Worm (Caenorhabditis elegans) whole organism, L4 larva: ENCODE measurements around the gene peli-1.

ENCODE experiments used
- T20F7.1 ChIP-seq: fragments of 200-800 bp; sonication (Bioruptor generic); optimal IDR thresholded peaks from 2 replicates; lab custom pipeline; 2018; ENCODE audit warnings: mild to moderate bottlenecking, missing genetic modification characterization, missing compliant biosample characterization
- Y105C5A.15 ChIP-seq: fragments of 200-800 bp; sonication (Bioruptor generic); IDR thresholded peaks from 2 replicates; pipeline ENCODE4 v1.3.6; 2022; ENCODE audit warnings: missing genetic modification characterization, missing compliant biosample characterization
- aha-1 ChIP-seq: fragments of 150-350 bp; peaks from one replicate; lab custom pipeline; 2014; ENCODE audit warnings: missing biosample characterization, missing genetic modification characterization
- ama-1 ChIP-seq: fragments of 150-350 bp; optimal IDR thresholded peaks from 2 replicates; lab custom pipeline; 2014; ENCODE audit warnings: inconsistent platforms, mixed read lengths
- ceh-62 ChIP-seq: sonication (generic microtip); optimal IDR thresholded peaks from 2 replicates; lab custom pipeline; 2017; ENCODE audit warnings: missing biosample characterization, missing genetic modification characterization
- ces-1 ChIP-seq: fragments of 150-350 bp; sonication (generic microtip); optimal IDR thresholded peaks from 4 replicates; lab custom pipeline; 2014; ENCODE audit warnings: missing biosample characterization, missing genetic modification reagents, missing genetic modification characterization
- ctbp-1 ChIP-seq: fragments of 200-800 bp; sonication (Bioruptor generic); IDR thresholded peaks from 2 replicates; pipeline ENCODE4 v1.3.6; 2022; ENCODE audit warnings: missing genetic modification reagents, missing genetic modification characterization, missing compliant biosample characterization
- daf-16 ChIP-seq, 3 experiments: sonication (generic microtip); optimal IDR thresholded peaks; 2 replicates each; lab custom pipeline; 2016 to 2017; ENCODE audit warnings: missing genetic modification characterization in 3 of 3, missing genetic modification reagents in 3 of 3, mild to moderate bottlenecking in 2 of 3, missing compliant biosample characterization in 2 of 3, missing biosample characterization in 1 of 3, moderate library complexity in 1 of 3
- daf-19 ChIP-seq: fragments of 200-800 bp; sonication (Bioruptor generic); conservative IDR thresholded peaks from 2 replicates; pipeline ENCODE4 v1.3.6; 2022; ENCODE audit warnings: missing genetic modification characterization, missing compliant biosample characterization
- daf-8 ChIP-seq: fragments of 200-800 bp; sonication (Bioruptor generic); IDR thresholded peaks from 2 replicates; pipeline ENCODE4 v1.3.6; 2022; ENCODE audit warnings: missing genetic modification characterization, missing compliant biosample characterization
- dmd-6 ChIP-seq: fragments of 200-800 bp; sonication (Bioruptor generic); IDR thresholded peaks from 2 replicates; pipeline ENCODE4 v1.3.6; 2022; ENCODE audit warnings: missing genetic modification reagents, missing genetic modification characterization, missing compliant biosample characterization
- dve-1 ChIP-seq: sonication (generic microtip); optimal IDR thresholded peaks from 2 replicates; lab custom pipeline; 2017; ENCODE audit warnings: antibody characterized with exemption, mild to moderate bottlenecking, missing genetic modification characterization, missing compliant biosample characterization; ENCODE audit not compliant: insufficient read depth
- fkh-10 ChIP-seq: fragments of 150-350 bp; optimal IDR thresholded peaks from 2 replicates; lab custom pipeline; 2014; ENCODE audit warnings: missing biosample characterization, missing genetic modification reagents, missing genetic modification characterization
- fos-1 ChIP-seq: fragments of 150-350 bp; optimal IDR thresholded peaks from 2 replicates; lab custom pipeline; 2014; ENCODE audit warnings: missing biosample characterization, missing genetic modification characterization
- hif-1 ChIP-seq, 2 experiments: sonication (generic microtip); optimal IDR thresholded peaks; 2 replicates each; lab custom pipeline; 2016 to 2017; ENCODE audit warnings: missing compliant biosample characterization in 2 of 2, missing genetic modification characterization in 2 of 2, missing genetic modification reagents in 2 of 2, missing genotype in 2 of 2, mild to moderate bottlenecking in 1 of 2
- hlh-11 ChIP-seq: fragments of 200-800 bp; sonication (Bioruptor generic); optimal IDR thresholded peaks from 2 replicates; lab custom pipeline; 2018; ENCODE audit warnings: mild to moderate bottlenecking, missing genetic modification characterization, missing compliant biosample characterization
- hmg-1.1 ChIP-seq: fragments of 200-800 bp; sonication (Bioruptor generic); IDR thresholded peaks from 2 replicates; pipeline ENCODE4 v1.3.6; 2022; ENCODE audit warnings: missing genetic modification reagents, missing genetic modification characterization, missing compliant biosample characterization
- lim-7 ChIP-seq: fragments of 200-800 bp; sonication (Bioruptor generic); IDR thresholded peaks from 2 replicates; pipeline ENCODE4 v1.3.6; 2022; ENCODE audit warnings: missing genetic modification characterization, missing compliant biosample characterization
- mdl-1 ChIP-seq, 2 experiments: fragments of 150-350 bp in 1 of 2; sonication (generic microtip) in 1 of 2; optimal IDR thresholded peaks; 2 replicates each; lab custom pipeline; 2014 to 2017; ENCODE audit warnings: missing biosample characterization in 2 of 2, missing genetic modification characterization in 2 of 2
- mxl-3 ChIP-seq: fragments of 200-800 bp; sonication (Bioruptor generic); optimal IDR thresholded peaks from 2 replicates; lab custom pipeline; 2018; ENCODE audit warnings: mild to moderate bottlenecking, missing genetic modification characterization, missing compliant biosample characterization
- nhr-111 ChIP-seq: fragments of 200-800 bp; sonication (Bioruptor generic); optimal IDR thresholded peaks from 2 replicates; lab custom pipeline; 2018; ENCODE audit warnings: mild to moderate bottlenecking, missing genetic modification characterization, missing compliant biosample characterization
- nhr-28 ChIP-seq: fragments of 150-350 bp; optimal IDR thresholded peaks from 2 replicates; lab custom pipeline; 2014; ENCODE audit warnings: missing biosample characterization, missing genetic modification characterization
- nhr-41 ChIP-seq: fragments of 200-800 bp; sonication (Bioruptor generic); IDR thresholded peaks from 2 replicates; pipeline ENCODE4 v1.3.6; 2022; ENCODE audit warnings: missing genetic modification reagents, missing genetic modification characterization, missing compliant biosample characterization
- nhr-6 ChIP-seq: fragments of 150-350 bp; optimal IDR thresholded peaks from 2 replicates; lab custom pipeline; 2014; ENCODE audit warnings: missing biosample characterization, missing genetic modification characterization
- nhr-76 ChIP-seq: fragments of 150-350 bp; optimal IDR thresholded peaks from 2 replicates; lab custom pipeline; 2014; ENCODE audit warnings: missing biosample characterization, missing genetic modification characterization
- pha-4 ChIP-seq, 2 experiments: fragments of 150-350 bp in 1 of 2; fragments of 200-800 bp in 1 of 2; sonication (Bioruptor generic) in 1 of 2; IDR thresholded peaks in 1 of 2; optimal IDR thresholded peaks in 1 of 2; 2 replicates each; pipeline versions ENCODE4 v1.3.6 to Lab custom; 2014 to 2022; ENCODE audit warnings: missing genetic modification characterization in 2 of 2, missing genetic modification reagents in 2 of 2, missing biosample characterization in 1 of 2, missing compliant biosample characterization in 1 of 2
- php-3 ChIP-seq: fragments of 200-800 bp; sonication (Bioruptor generic); IDR thresholded peaks from 2 replicates; pipeline ENCODE4 v1.3.6; 2022; ENCODE audit warnings: missing genetic modification reagents, missing genetic modification characterization, missing compliant biosample characterization
- pqm-1 ChIP-seq: sonication (generic microtip); optimal IDR thresholded peaks from 2 replicates; lab custom pipeline; 2017; ENCODE audit warnings: missing biosample characterization, missing genetic modification characterization
- sdz-12 ChIP-seq: fragments of 200-800 bp; sonication (Bioruptor generic); optimal IDR thresholded peaks from 2 replicates; lab custom pipeline; 2018; ENCODE audit warnings: mild to moderate bottlenecking, missing genetic modification characterization, missing compliant biosample characterization
- set-16 ChIP-seq: fragments of 200-800 bp; sonication (Bioruptor generic); IDR thresholded peaks from 2 replicates; pipeline ENCODE4 v1.3.6; 2022; ENCODE audit warnings: missing genetic modification reagents, missing genetic modification characterization, missing compliant biosample characterization
- skn-1 ChIP-seq: fragments of 150-350 bp; optimal IDR thresholded peaks from 2 replicates; lab custom pipeline; 2014; ENCODE audit warnings: missing biosample characterization, missing genetic modification characterization
- unc-39 ChIP-seq: sonication (generic microtip); optimal IDR thresholded peaks from 2 replicates; lab custom pipeline; 2017; ENCODE audit warnings: missing biosample characterization, missing genetic modification characterization
- unc-62 ChIP-seq, 3 experiments: fragments of 150-350 bp in 1 of 3; sonication (generic microtip); optimal IDR thresholded peaks in 2 of 3; peaks in 1 of 3; 1 replicate in 1 of 3; 2 replicates in 2 of 3; lab custom pipeline; 2014 to 2017; ENCODE audit warnings: missing biosample characterization in 3 of 3, missing genetic modification characterization in 3 of 3, missing genetic modification reagents in 3 of 3, missing genotype in 1 of 3
- vab-7 ChIP-seq: fragments of 200-800 bp; sonication (Bioruptor generic); IDR thresholded peaks from 2 replicates; pipeline ENCODE4 v1.3.6; 2022; ENCODE audit warnings: missing genetic modification reagents, missing genetic modification characterization, missing compliant biosample characterization
- zag-1 ChIP-seq: fragments of 150-350 bp; optimal IDR thresholded peaks from 2 replicates; lab custom pipeline; 2014; ENCODE audit warnings: missing biosample characterization, missing genetic modification characterization
- zfp-2 ChIP-seq: sonication (generic microtip); optimal IDR thresholded peaks from 2 replicates; lab custom pipeline; 2016; ENCODE audit warnings: mild to moderate bottlenecking, missing genetic modification characterization, missing compliant biosample characterization
- zfp-3 ChIP-seq: fragments of 200-800 bp; sonication (Bioruptor generic); conservative IDR thresholded peaks from 2 replicates; pipeline ENCODE4 v1.3.6; 2022; ENCODE audit warnings: missing genetic modification reagents, missing genetic modification characterization, missing compliant biosample characterization
- ztf-7 ChIP-seq: fragments of 150-350 bp; optimal IDR thresholded peaks from 2 replicates; lab custom pipeline; 2014; ENCODE audit warnings: missing biosample characterization, missing genetic modification characterization

The peli-1 gene

ce11 chrV:5696177-5696576 is 9.4 kb upstream of the peli-1 start:
- TF ChIP-seq daf-16 (GFP tag; optimal IDR thresholded peaks at IDR 0.05; lab: Kevin White, UChicago), result no peak
- peak; percentile 19 for TF ChIP-seq daf-16 (tag; optimal IDR thresholded peaks at IDR 0.05; lab: Kevin White, UChicago)
- no peak for TF ChIP-seq daf-19 (GFP tag; lab: Robert Waterston, UW)
- no peak for TF ChIP-seq vab-7 (GFP tag; lab: Robert Waterston, UW)
- TF ChIP-seq unc-39 (tag; lab: Kevin White, UChicago), result no peak
- peak; percentile 65 for TF ChIP-seq pqm-1 (tag; lab: Kevin White, UChicago)
- no peak for TF ChIP-seq unc-62 (GFP tag; optimal IDR thresholded peaks at IDR 0.05 in 1 of 2; lab: Kevin White, UChicago)
- TF ChIP-seq unc-62 (tag; optimal IDR thresholded peaks at IDR 0.05; lab: Kevin White, UChicago), result no peak
- no peak for TF ChIP-seq ztf-7 (tag; lab: Kevin White, UChicago)
- TF ChIP-seq nhr-6 (tag; lab: Kevin White, UChicago), result peak; percentile 3
- TF ChIP-seq zfp-3 (GFP tag; lab: Robert Waterston, UW), result no peak
- TF ChIP-seq zfp-2, result no peak
- no peak for TF ChIP-seq ctbp-1 (GFP tag; lab: Robert Waterston, UW)
- TF ChIP-seq nhr-28, result peak; percentile 94
- TF ChIP-seq lim-7 (GFP tag; lab: Robert Waterston, UW), result no peak
- TF ChIP-seq sdz-12, result no peak
- no peak for TF ChIP-seq fos-1 (tag; lab: Kevin White, UChicago)
- TF ChIP-seq ceh-62 (tag; lab: Kevin White, UChicago), result no peak
- no peak for TF ChIP-seq T20F7.1 (GFP tag; lab: Kevin White, UChicago)
- TF ChIP-seq hmg-1.1 (GFP tag; lab: Robert Waterston, UW), result no peak
- TF ChIP-seq dve-1, result no peak
- TF ChIP-seq skn-1, result no peak
- TF ChIP-seq nhr-41 (GFP tag; lab: Robert Waterston, UW), result no peak
- TF ChIP-seq hif-1 (tag; optimal IDR thresholded peaks at IDR 0.05; lab: Kevin White, UChicago), result no peak

ce11 chrV:5697581-5697980 is 8.0 kb upstream of the peli-1 start:
- TF ChIP-seq aha-1, result peak; percentile 69
- no peak for TF ChIP-seq ces-1 (GFP tag; lab: Kevin White, UChicago)
- 0 out of 2 replicates have a peak, but pooled peaks have one; percentile 23 for TF ChIP-seq dmd-6 (GFP tag; lab: Robert Waterston, UW)
- TF ChIP-seq nhr-28, result peak; percentile 60
- TF ChIP-seq set-16 (GFP tag; lab: Robert Waterston, UW), result no peak
- TF ChIP-seq php-3, result no peak
- TF ChIP-seq nhr-111 (GFP tag; lab: Kevin White, UChicago), result no peak
- peak; percentile 18 for TF ChIP-seq hlh-11
- TF ChIP-seq pha-4 (GFP tag; IDR thresholded peaks at IDR 0.05; lab: Robert Waterston, UW), result no peak
- TF ChIP-seq pha-4 (tag; optimal IDR thresholded peaks at IDR 0.05; lab: Kevin White, UChicago), result no peak

ce11 chrV:5699835-5700441 is 5.7 kb upstream of the peli-1 start, which contains the start of gene clec-1:
Gene clec-1 (plus strand): TSS chrV:5700154.
- TF ChIP-seq nhr-6 (tag; lab: Kevin White, UChicago) (no peak), nhr-28 (peak; percentile 23), aha-1 (no peak), ama-1 (lab: Kevin White, UChicago) (peak; percentile 52), ztf-7 (tag; lab: Kevin White, UChicago) (no peak), set-16 (GFP tag; lab: Robert Waterston, UW) (no peak; the same call in 1 of the 2 replicates), hif-1 (tag; optimal IDR thresholded peaks at IDR 0.05; lab: Kevin White, UChicago) (no peak), mdl-1 (tag; optimal IDR thresholded peaks at IDR 0.05; lab: Kevin White, UChicago) (peak in 1 of 2 experiments; percentile 22), daf-8 (GFP tag; lab: Robert Waterston, UW) (no peak), zfp-3 (GFP tag; lab: Robert Waterston, UW) (no peak), vab-7 (GFP tag; lab: Robert Waterston, UW) (no peak), ces-1 (GFP tag; lab: Kevin White, UChicago) (no peak), fos-1 (tag; lab: Kevin White, UChicago) (no peak), mxl-3 (peak; percentile 34), fkh-10 (GFP tag; lab: Kevin White, UChicago) (no peak), hlh-11 (peak; percentile 12), zag-1 (tag; lab: Kevin White, UChicago) (no peak), nhr-76 (no peak), Y105C5A.15 (GFP tag; lab: Robert Waterston, UW) (no peak)
- TF ChIP-seq, all 104 proteins: peak for 5
